Worm (Caenorhabditis elegans): ENCODE data around the gene col-139.
A peak's percentile ranks its signal among the peaks of the same experiment; 100 is the strongest.

col-139 gene

DNA sequence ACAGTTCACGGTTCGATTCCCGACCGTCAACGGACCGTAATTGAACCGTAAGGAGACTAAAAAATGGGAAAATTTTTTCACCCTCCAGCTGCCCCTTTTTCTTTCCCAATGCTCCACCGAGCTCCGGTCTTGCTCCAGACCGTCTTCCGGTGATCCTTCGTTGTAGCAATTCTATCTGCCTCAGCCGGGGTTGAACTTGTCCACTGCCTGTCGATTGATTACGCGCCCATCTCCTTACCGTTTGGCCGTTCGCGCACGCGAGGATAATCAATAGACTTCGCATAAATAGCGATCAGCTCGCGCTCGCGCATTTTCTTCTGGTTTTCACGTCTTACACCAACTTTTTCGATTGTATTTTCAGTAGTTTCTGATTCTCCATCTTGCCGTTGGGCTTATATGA is 21.0 kb downstream of the col-139 start (continued):
- peak; percentile 43 for TF ChIP-seq F33H1.4 (GFP tag; IDR thresholded peaks at IDR 0.05)
- TF ChIP-seq ceh-40 (GFP tag; IDR thresholded peaks at IDR 0.05): 0 out of 2 replicates have a peak, but pooled peaks have one; percentile 46
- peak; percentile 15 for TF ChIP-seq die-1 (tag; optimal IDR thresholded peaks at IDR 0.05)

DNA sequence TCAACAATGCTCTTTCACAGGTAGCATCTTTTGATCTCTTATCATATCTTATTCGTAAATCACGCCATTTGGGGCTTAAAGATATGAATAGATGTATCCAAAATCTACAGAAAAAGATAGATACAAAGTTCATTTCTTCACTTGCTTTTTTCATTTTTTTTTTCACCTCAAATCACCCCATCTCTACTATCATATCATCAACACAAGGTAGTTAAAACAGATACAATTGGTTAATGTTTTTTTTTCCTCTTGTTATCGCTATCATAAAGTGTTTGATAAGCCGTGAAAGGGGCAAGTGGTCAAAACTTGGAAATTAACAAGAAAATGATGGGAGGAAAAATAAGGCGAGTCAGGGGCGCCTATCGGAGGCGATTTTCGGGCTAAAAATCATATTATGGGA is 23.5 kb downstream of the col-139 start:
- TF ChIP-seq nhr-27 (tag; optimal IDR thresholded peaks at IDR 0.05) (no peak), nhr-80 (tag; optimal IDR thresholded peaks at IDR 0.05) (peak; percentile 60)

DNA sequence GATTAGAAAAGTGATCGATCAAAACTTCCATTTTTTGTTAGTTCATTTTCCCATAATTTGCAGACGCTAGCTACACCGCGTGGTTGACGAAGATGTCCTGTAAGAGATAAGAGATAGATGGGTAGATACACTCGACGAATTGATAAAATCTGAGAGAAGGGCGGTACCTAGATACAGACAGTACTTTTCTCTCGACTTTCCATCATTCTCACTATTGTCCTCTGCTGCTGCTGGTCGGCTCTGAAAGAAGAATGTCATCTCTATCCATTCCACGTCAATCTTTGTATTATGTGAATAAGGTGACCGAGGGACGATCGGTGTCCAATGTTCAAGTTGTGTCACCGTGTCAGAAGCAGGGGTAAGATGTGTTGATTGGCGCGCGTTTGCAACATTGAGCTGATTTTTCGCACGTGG is 25.2 kb downstream of the col-139 start, which contains the start of gene pmt-2:
Gene pmt-2, plus strand, starts transcription at position 64 of the 414 bp plus-strand sequence.
- TF ChIP-seq madf-3 (GFP tag; IDR thresholded peaks at IDR 0.05) (0 out of 2 replicates have a peak, but pooled peaks have one; percentile 16), cebp-2 (GFP tag; IDR thresholded peaks at IDR 0.05) (no peak), F23B12.7 (tag; optimal IDR thresholded peaks at IDR 0.05; ENCODE audit: insufficient read depth) (no peak), nhr-179 (tag; optimal IDR thresholded peaks at IDR 0.05) (no peak), nhr-27 (tag; optimal IDR thresholded peaks at IDR 0.05) (peak; percentile 5), ztf-22 (GFP tag; optimal IDR thresholded peaks at IDR 0.05) (no peak), nhr-90 (tag; optimal IDR thresholded peaks at IDR 0.05) (no peak), ZK185.1 (tag; optimal IDR thresholded peaks at IDR 0.05; ENCODE audit: poor library complexity, severe bottlenecking) (no peak), lin-54 (GFP tag; optimal IDR thresholded peaks at IDR 0.05) (no peak), F33H1.4 (GFP tag; IDR thresholded peaks at IDR 0.05) (no peak), somi-1 (GFP tag; optimal IDR thresholded peaks at IDR 0.05) (no peak), T26A5.8 (tag; optimal IDR thresholded peaks at IDR 0.05) (no peak), Y67H2A.10 (GFP tag; conservative IDR thresholded peaks at IDR 0.05) (no peak), snpc-4 (GFP tag; optimal IDR thresholded peaks at IDR 0.05) (no peak), snpc-4 (tag; optimal IDR thresholded peaks at IDR 0.05) (no peak), mel-28 (tag; optimal IDR thresholded peaks at IDR 0.05; ENCODE audit: borderline replicate concordance) (no peak), F39B2.1 (GFP tag; IDR thresholded peaks at IDR 0.05) (no peak), F52B5.7 (tag; optimal IDR thresholded peaks at IDR 0.05) (no peak), lin-26 (GFP tag; IDR thresholded peaks at IDR 0.05) (0 out of 2 replicates have a peak, but pooled peaks have one; percentile 11), pha-4 (tag; optimal IDR thresholded peaks at IDR 0.05) (no peak), him-1 (tag; optimal IDR thresholded peaks at IDR 0.05) (no peak), Y95B8A.8 (GFP tag; IDR thresholded peaks at IDR 0.05) (no peak), ceh-58 (GFP tag; IDR thresholded peaks at IDR 0.05) (no peak), F49E8.2 (tag; optimal IDR thresholded peaks at IDR 0.05; ENCODE audit: insufficient read depth) (no peak), B0336.3 (GFP tag; IDR thresholded peaks at IDR 0.05) (0 out of 2 replicates have a peak, but pooled peaks have one; percentile 54), nhr-80 (tag; optimal IDR thresholded peaks at IDR 0.05) (peak; percentile 71), snpc-3.4 (tag; optimal IDR thresholded peaks at IDR 0.05) (no peak), nfyb-1 (GFP tag; IDR thresholded peaks at IDR 0.05) (no peak; the same call in 1 of the 2 replicates), xnd-1 (tag; optimal IDR thresholded peaks at IDR 0.05) (no peak), hmg-1.2 (GFP tag; IDR thresholded peaks at IDR 0.05) (no peak), ekl-4 (GFP tag; IDR thresholded peaks at IDR 0.05) (no peak), F55B11.4 (tag; optimal IDR thresholded peaks at IDR 0.05; ENCODE audit: borderline replicate concordance, insufficient read depth) (no peak), chd-7 (tag; optimal IDR thresholded peaks at IDR 0.05) (peak; percentile 10), F57C9.4 (tag; optimal IDR thresholded peaks at IDR 0.05) (peak; percentile 14), lir-1 (GFP tag; conservative IDR thresholded peaks at IDR 0.05) (no peak), tbp1 (GFP tag; optimal IDR thresholded peaks at IDR 0.05) (no peak), ccch-3 (GFP tag; optimal IDR thresholded peaks at IDR 0.05) (no peak), sptf-2 (GFP tag; optimal IDR thresholded peaks at IDR 0.05) (no peak), nhr-120 (GFP tag; IDR thresholded peaks at IDR 0.05) (no peak), let-526 (GFP tag; IDR thresholded peaks at IDR 0.05) (no peak), athp-1 (tag; optimal IDR thresholded peaks at IDR 0.05) (no peak), rcor-1 (GFP tag; IDR thresholded peaks at IDR 0.05) (no peak), bed-1 (GFP tag; IDR thresholded peaks at IDR 0.05) (no peak)
